Fruit fly (Drosophila melanogaster): ENCODE measurements around the gene CheB93b.
A peak's percentile ranks its signal among the peaks of the same experiment; 100 is the strongest.

CheB93b gene

DNA sequence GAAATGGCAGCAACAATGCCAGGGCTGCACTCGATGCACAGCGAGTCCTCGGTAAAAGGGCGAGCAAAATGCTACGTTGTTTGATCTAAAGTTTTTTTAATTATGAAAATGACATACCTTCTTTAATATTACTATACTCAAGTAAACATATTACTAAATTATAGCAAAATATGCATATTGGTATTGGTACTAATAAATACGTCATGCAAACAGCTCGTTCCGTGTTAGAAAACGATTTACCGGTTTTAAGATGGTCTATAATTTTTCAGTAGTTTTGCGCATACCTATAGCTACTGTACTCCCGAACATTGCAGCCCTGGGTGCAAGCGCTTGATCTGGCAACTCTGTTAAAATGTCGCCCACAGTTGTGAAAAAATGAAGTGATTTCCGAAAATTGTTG, 43.7 kb upstream of the CheB93b start (continued):
- TF ChIP-seq spab (GFP tag; optimal IDR thresholded peaks at IDR 0.05) (peak; percentile 91), Eip75B (GFP tag; optimal IDR thresholded peaks at IDR 0.05) (peak; percentile 95), Sox102F (GFP tag; optimal IDR thresholded peaks at IDR 0.05) (peak; percentile 95), topi (GFP tag; optimal IDR thresholded peaks at IDR 0.05) (peak; percentile 96), CG3919 (GFP tag; optimal IDR thresholded peaks at IDR 0.05) (peak; percentile 96), CG4318 (GFP tag; optimal IDR thresholded peaks at IDR 0.05) (peak; percentile 94), Ets21C (GFP tag; optimal IDR thresholded peaks at IDR 0.05) (peak; percentile 96), CG6276 (GFP tag; optimal IDR thresholded peaks at IDR 0.05) (no peak), Hr39 (GFP tag; optimal IDR thresholded peaks at IDR 0.05) (peak; percentile 98), Sox15 (GFP tag; optimal IDR thresholded peaks at IDR 0.05) (peak; percentile 97), vri (GFP tag; optimal IDR thresholded peaks at IDR 0.05) (no peak), CG6163 (GFP tag; IDR thresholded peaks at IDR 0.05) (no peak; the same call in 1 of the 3 replicates), Hr38 (GFP tag; optimal IDR thresholded peaks at IDR 0.05) (peak; percentile 43), CG8319 (GFP tag; optimal IDR thresholded peaks at IDR 0.05) (peak; percentile 97), net (GFP tag; optimal IDR thresholded peaks at IDR 0.05) (no peak), Eip78C (GFP tag) (peak; percentile 99), CG16779 (tag; optimal IDR thresholded peaks at IDR 0.05) (no peak), salr (GFP tag; optimal IDR thresholded peaks at IDR 0.05) (peak in 1 of 2 experiments; percentile 87), CG32006 (GFP tag; optimal IDR thresholded peaks at IDR 0.05) (peak; percentile 97), OdsH (GFP tag; optimal IDR thresholded peaks at IDR 0.05) (peak; percentile 98), dac (GFP tag; optimal IDR thresholded peaks at IDR 0.05) (no peak), CG11762 (GFP tag; optimal IDR thresholded peaks at IDR 0.05; ENCODE audit: insufficient read depth) (peak; percentile 93), svp (GFP tag) (peak; percentile 99), CG8119 (GFP tag; IDR thresholded peaks at IDR 0.05) (peak; percentile 94), CG11902 (GFP tag; optimal IDR thresholded peaks at IDR 0.05) (peak; percentile 98), cyc (GFP tag; optimal IDR thresholded peaks at IDR 0.05) (peak; percentile 98), eg (GFP tag; IDR thresholded peaks at IDR 0.05) (peak; percentile 92; the same call in 2 of the 3 replicates), acj6 (GFP tag; optimal IDR thresholded peaks at IDR 0.05) (peak; percentile 98), CG1621 (tag; optimal IDR thresholded peaks at IDR 0.05) (peak; percentile 90), Blimp-1 (GFP tag; optimal IDR thresholded peaks at IDR 0.05) (peak; percentile 91), fd59A (GFP tag; optimal IDR thresholded peaks at IDR 0.05) (peak; percentile 96), Hr4 (GFP tag; optimal IDR thresholded peaks at IDR 0.05) (peak; percentile 98), fkh (GFP tag; optimal IDR thresholded peaks at IDR 0.05) (no peak), Smox (GFP tag; optimal IDR thresholded peaks at IDR 0.05) (peak; percentile 97), CG6808 (GFP tag; optimal IDR thresholded peaks at IDR 0.05) (peak; percentile 95), CG6854 (GFP tag; optimal IDR thresholded peaks at IDR 0.05) (peak; percentile 91), CG10669 (GFP tag; optimal IDR thresholded peaks at IDR 0.05) (peak; percentile 94), CG7368 (GFP tag; optimal IDR thresholded peaks at IDR 0.05) (no peak)

- TF ChIP-seq CG11294 (GFP tag; IDR thresholded peaks at IDR 0.05): peak; percentile 32; the same call in 1 of the 2 replicates
- TF ChIP-seq Smox (GFP tag; optimal IDR thresholded peaks at IDR 0.05): no peak
Measured at dm6 chr3R:21368444-21368843, 40.5 kb upstream of the CheB93b start.

Measured in whole organism, prepupa.